Worm (Caenorhabditis elegans) whole organism, late embryonic: ENCODE data around the gene rpn-12.

Experiments
- ama-1 ChIP-seq: fragments of 150-350 bp; optimal IDR thresholded peaks from 2 replicates; lab custom pipeline; 2014
- ceh-34 ChIP-seq: sonication (generic microtip); optimal IDR thresholded peaks from 2 replicates; lab custom pipeline; 2016; ENCODE audit warnings: mild to moderate bottlenecking, missing genetic modification characterization, missing compliant biosample characterization
- ceh-45 ChIP-seq: fragments of 200-800 bp; sonication (Bioruptor generic); IDR thresholded peaks from 2 replicates; pipeline ENCODE4 v1.3.6; 2022; ENCODE audit warnings: missing genetic modification reagents, missing genetic modification characterization, missing compliant biosample characterization
- elt-4 ChIP-seq: sonication (generic microtip); optimal IDR thresholded peaks from 2 replicates; lab custom pipeline; 2016; ENCODE audit warnings: missing genetic modification characterization, missing compliant biosample characterization
- nhr-232 ChIP-seq: sonication (generic microtip); optimal IDR thresholded peaks from 2 replicates; lab custom pipeline; 2016; ENCODE audit warnings: missing genetic modification characterization, missing compliant biosample characterization
- pqm-1 ChIP-seq: sonication (generic microtip); optimal IDR thresholded peaks from 2 replicates; lab custom pipeline; 2016; ENCODE audit warnings: missing genetic modification characterization, missing compliant biosample characterization
- rnt-1 ChIP-seq: sonication (generic microtip); optimal IDR thresholded peaks from 2 replicates; lab custom pipeline; 2016; ENCODE audit warnings: missing genetic modification characterization, missing compliant biosample characterization
- tbx-7 ChIP-seq: sonication (generic microtip); optimal IDR thresholded peaks from 2 replicates; lab custom pipeline; 2016; ENCODE audit warnings: missing genotype, missing genetic modification characterization, missing compliant biosample characterization
- unc-86 ChIP-seq: sonication (generic microtip); optimal IDR thresholded peaks from 2 replicates; lab custom pipeline; 2016; ENCODE audit warnings: missing genetic modification characterization, missing compliant biosample characterization

ce11 chrII:11652125-11652524, 799 bp upstream of the rpn-12 start:
- TF ChIP-seq unc-86 (no peak), ceh-45 (GFP tag; lab: Robert Waterston, UW) (no peak), ama-1 (lab: Kevin White, UChicago) (no peak), nhr-232 (tag; lab: Kevin White, UChicago) (no peak), pqm-1 (tag; lab: Kevin White, UChicago) (no peak), elt-4 (tag; lab: Kevin White, UChicago) (no peak), ceh-34 (no peak), rnt-1 (no peak), tbx-7 (tag; lab: Kevin White, UChicago) (no peak)
